Worm (Caenorhabditis elegans) whole organism, L4 larva: ENCODE measurements around the gene his-7.

ENCODE experiments used
- ceh-44 ChIP-seq: fragments of 200-800 bp; sonication (Bioruptor generic); IDR thresholded peaks from 2 replicates; pipeline ENCODE4 v1.3.6; 2022; ENCODE audit warnings: missing genetic modification reagents, missing genetic modification characterization, missing compliant biosample characterization
- ces-1 ChIP-seq: fragments of 150-350 bp; sonication (generic microtip); optimal IDR thresholded peaks from 4 replicates; lab custom pipeline; 2014; ENCODE audit warnings: missing biosample characterization, missing genetic modification reagents, missing genetic modification characterization
- daf-16 ChIP-seq, 3 experiments: sonication (generic microtip); optimal IDR thresholded peaks; 2 replicates each; lab custom pipeline; 2016 to 2017; ENCODE audit warnings: missing genetic modification characterization in 3 of 3, missing genetic modification reagents in 3 of 3, mild to moderate bottlenecking in 2 of 3, missing compliant biosample characterization in 2 of 3, missing biosample characterization in 1 of 3, moderate library complexity in 1 of 3
- lin-15B ChIP-seq: fragments of 150-350 bp; sonication (generic microtip); optimal IDR thresholded peaks from 3 replicates; lab custom pipeline; 2014; ENCODE audit warnings: missing biosample characterization, missing genetic modification characterization
- lin-29 ChIP-seq: fragments of 200-800 bp; sonication (Bioruptor generic); IDR thresholded peaks from 2 replicates; pipeline ENCODE4 v1.3.6; 2022; ENCODE audit warnings: missing genetic modification reagents, missing genetic modification characterization, missing compliant biosample characterization
- mep-1 ChIP-seq: fragments of 150-350 bp; sonication (generic microtip); optimal IDR thresholded peaks from 3 replicates; lab custom pipeline; 2014; ENCODE audit warnings: missing biosample characterization, missing genetic modification characterization
- pha-4 ChIP-seq, 2 experiments: fragments of 150-350 bp in 1 of 2; fragments of 200-800 bp in 1 of 2; sonication (Bioruptor generic) in 1 of 2; IDR thresholded peaks in 1 of 2; optimal IDR thresholded peaks in 1 of 2; 2 replicates each; pipeline versions ENCODE4 v1.3.6 to Lab custom; 2014 to 2022; ENCODE audit warnings: missing genetic modification characterization in 2 of 2, missing genetic modification reagents in 2 of 2, missing biosample characterization in 1 of 2, missing compliant biosample characterization in 1 of 2
- snpc-4 ChIP-seq: fragments of 150-350 bp; optimal IDR thresholded peaks from 2 replicates; lab custom pipeline; 2014; ENCODE audit warnings: missing biosample characterization, missing genetic modification characterization
- unc-39 ChIP-seq: sonication (generic microtip); optimal IDR thresholded peaks from 2 replicates; lab custom pipeline; 2017; ENCODE audit warnings: missing biosample characterization, missing genetic modification characterization
- unc-62 ChIP-seq, 3 experiments: fragments of 150-350 bp in 1 of 3; sonication (generic microtip); optimal IDR thresholded peaks in 2 of 3; peaks in 1 of 3; 1 replicate in 1 of 3; 2 replicates in 2 of 3; lab custom pipeline; 2014 to 2017; ENCODE audit warnings: missing biosample characterization in 3 of 3, missing genetic modification characterization in 3 of 3, missing genetic modification reagents in 3 of 3, missing genotype in 1 of 3

- TF ChIP-seq lin-29 (GFP tag; lab: Robert Waterston, UW) (no peak), pha-4 (GFP tag; IDR thresholded peaks at IDR 0.05; lab: Robert Waterston, UW) (no peak), pha-4 (tag; optimal IDR thresholded peaks at IDR 0.05; lab: Kevin White, UChicago) (no peak), ces-1 (GFP tag; lab: Kevin White, UChicago) (no peak), unc-62 (GFP tag; optimal IDR thresholded peaks at IDR 0.05 in 1 of 2; lab: Kevin White, UChicago) (no peak), unc-62 (tag; optimal IDR thresholded peaks at IDR 0.05; lab: Kevin White, UChicago) (no peak), lin-15B (tag; lab: Kevin White, UChicago) (no peak), daf-16 (GFP tag; optimal IDR thresholded peaks at IDR 0.05; lab: Kevin White, UChicago) (no peak), daf-16 (tag; optimal IDR thresholded peaks at IDR 0.05; lab: Kevin White, UChicago) (no peak), mep-1 (no peak), unc-39 (tag; lab: Kevin White, UChicago) (no peak), snpc-4 (no peak), ceh-44 (GFP tag; lab: Robert Waterston, UW) (no peak)
These were observed 4.0 kb upstream of the his-7 start, which contains the start of gene otpl-5 for ce11 chrV:8529219-8529618.
